Fruit fly (Drosophila melanogaster): Measurements from ENCODE around the gene CG13361.

Gene CG13361

DNA sequence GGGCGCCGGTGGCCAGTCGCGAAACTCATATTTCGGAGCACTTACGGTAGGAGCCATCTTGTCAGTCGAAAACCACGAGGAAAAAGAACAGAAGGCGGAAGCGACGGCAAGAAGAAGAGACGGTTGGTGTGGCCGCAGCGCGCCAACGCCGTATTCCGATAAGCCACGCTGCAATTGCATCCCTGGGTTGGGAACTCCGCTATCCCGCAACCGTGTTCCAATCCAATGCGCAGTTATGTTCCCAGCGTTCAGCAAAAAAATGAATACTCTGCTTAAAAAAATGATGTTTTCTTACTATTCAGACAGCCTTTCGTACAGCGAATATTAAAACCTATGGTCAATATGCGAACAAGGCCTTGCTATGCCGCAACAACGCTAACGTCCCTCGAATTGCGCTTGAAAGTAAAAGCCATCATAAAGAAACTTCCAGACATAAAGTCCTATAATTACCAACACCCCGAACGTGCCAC is 11.6 kb upstream of the CG13361 start, which contains the start of gene RpL22 (continued):
- TF ChIP-seq en (GFP tag; optimal IDR thresholded peaks at IDR 0.05) (peak; percentile 84), CG4424 (GFP tag; optimal IDR thresholded peaks at IDR 0.05) (peak; percentile 81), Ravus (GFP tag; IDR thresholded peaks at IDR 0.05) (peak; percentile 21; the same call in 1 of the 2 replicates), CG7556 (GFP tag; optimal IDR thresholded peaks at IDR 0.05) (peak; percentile 70), CG10462 (GFP tag; optimal IDR thresholded peaks at IDR 0.05) (peak; percentile 57), mirr (GFP tag; optimal IDR thresholded peaks at IDR 0.05) (peak; percentile 86), chn (GFP tag; optimal IDR thresholded peaks at IDR 0.05) (peak; percentile 82), psq (GFP tag; optimal IDR thresholded peaks at IDR 0.05) (peak; percentile 83), luna (GFP tag; optimal IDR thresholded peaks at IDR 0.05) (peak; percentile 85), CG13287 (GFP tag; IDR thresholded peaks at IDR 0.05; ENCODE audit: partially characterized antibody) (peak; percentile 59), CG17186 (GFP tag; optimal IDR thresholded peaks at IDR 0.05) (peak; percentile 98), fru (optimal IDR thresholded peaks at IDR 0.05) (no peak), CG9817 (tag; optimal IDR thresholded peaks at IDR 0.05) (peak; percentile 77), crol (GFP tag; IDR thresholded peaks at IDR 0.05) (peak; percentile 19), gro (GFP tag; optimal IDR thresholded peaks at IDR 0.05) (peak; percentile 90), fu2 (GFP tag; optimal IDR thresholded peaks at IDR 0.05) (peak; percentile 89), Doc2 (GFP tag; IDR thresholded peaks at IDR 0.05) (peak; percentile 19; the same call in 1 of the 2 replicates), Scr (GFP tag; IDR thresholded peaks at IDR 0.05; ENCODE audit: partially characterized antibody) (no peak), slbo (GFP tag; IDR thresholded peaks at IDR 0.05) (peak; percentile 86), maf-S (GFP tag; optimal IDR thresholded peaks at IDR 0.05) (peak; percentile 89), Nf-YA (GFP tag; IDR thresholded peaks at IDR 0.05) (peak; percentile 44; the same call in 1 of the 2 replicates), CG12942 (GFP tag; optimal IDR thresholded peaks at IDR 0.05) (peak; percentile 85), CG3847 (GFP tag; IDR thresholded peaks at IDR 0.05) (peak; percentile 91), CG2202 (tag; optimal IDR thresholded peaks at IDR 0.05) (peak; percentile 76), nom (GFP tag; optimal IDR thresholded peaks at IDR 0.05) (peak; percentile 87), CG4854 (GFP tag; optimal IDR thresholded peaks at IDR 0.05) (peak; percentile 82), pzg (GFP tag; optimal IDR thresholded peaks at IDR 0.05) (peak; percentile 98), Blimp-1 (GFP tag; optimal IDR thresholded peaks at IDR 0.05) (peak; percentile 70), Spps (tag; optimal IDR thresholded peaks at IDR 0.05) (peak; percentile 50), CG11560 (tag; IDR thresholded peaks at IDR 0.05) (peak; percentile 82), Kr (GFP tag; optimal IDR thresholded peaks at IDR 0.05) (no peak), CG12299 (tag; optimal IDR thresholded peaks at IDR 0.05) (peak; percentile 81), CG8290 (GFP tag; optimal IDR thresholded peaks at IDR 0.05) (peak; percentile 90), CG8290 (tag; optimal IDR thresholded peaks at IDR 0.05) (peak; percentile 75 to 97), CG11398 (GFP tag; optimal IDR thresholded peaks at IDR 0.05) (peak; percentile 92), CG5245 (GFP tag; optimal IDR thresholded peaks at IDR 0.05) (peak; percentile 77), B-H1 (GFP tag; IDR thresholded peaks at IDR 0.05) (peak; percentile 67), ERR (GFP tag; optimal IDR thresholded peaks at IDR 0.05) (peak; percentile 74), Dad (GFP tag; optimal IDR thresholded peaks at IDR 0.05) (peak; percentile 88), CG4360 (GFP tag; IDR thresholded peaks at IDR 0.05) (peak; percentile 38; the same call in 1 of the 2 replicates), ac (GFP tag; optimal IDR thresholded peaks at IDR 0.05) (peak; percentile 72), Ssrp (tag; optimal IDR thresholded peaks at IDR 0.05) (peak; percentile 36), Dfd (GFP tag; optimal IDR thresholded peaks at IDR 0.05) (no peak), Chrac-16 (GFP tag; optimal IDR thresholded peaks at IDR 0.05) (peak; percentile 51), fd64A (GFP tag; optimal IDR thresholded peaks at IDR 0.05) (peak; percentile 79), CG5180 (GFP tag; optimal IDR thresholded peaks at IDR 0.05) (peak; percentile 68), inv (GFP tag; IDR thresholded peaks at IDR 0.05; ENCODE audit: partially characterized antibody) (no peak; the same call in 1 of the 2 replicates), CG33557 (GFP tag; optimal IDR thresholded peaks at IDR 0.05) (peak; percentile 67), Sox100B (GFP tag; optimal IDR thresholded peaks at IDR 0.05) (peak; percentile 75), sens (GFP tag) (peak; percentile 98), CG6175 (GFP tag; IDR thresholded peaks at IDR 0.05) (peak; percentile 78), sr (GFP tag; IDR thresholded peaks at IDR 0.05) (peak; percentile 88)

Data from whole organism, embryonic.